Fruit fly (Drosophila melanogaster) whole organism, embryonic: ENCODE results near the gene VhaSFD.

Experiments used
- B-H2 ChIP-seq: fragments of 200-800 bp; sonication (Bioruptor generic); optimal IDR thresholded peaks from 2 replicates; lab custom pipeline; 2018; ENCODE audit warnings: missing biosample characterization, mild to moderate bottlenecking, missing genetic modification characterization
- Bdp1 ChIP-seq: fragments of 200-800 bp; sonication (Bioruptor generic); optimal IDR thresholded peaks from 3 replicates; lab custom pipeline; 2016; ENCODE audit warnings: missing biosample characterization, missing genetic modification characterization
- CG11504 ChIP-seq: fragments of 200-800 bp; sonication (Bioruptor generic); optimal IDR thresholded peaks from 3 replicates; lab custom pipeline; 2019; ENCODE audit warnings: missing biosample characterization, mild to moderate bottlenecking, missing genetic modification characterization, moderate library complexity
- CG11696 ChIP-seq: fragments of 200-800 bp; sonication (Bioruptor generic); IDR thresholded peaks from 2 replicates; pipeline ENCODE4 v1.3.6; 2022; ENCODE audit warnings: missing biosample characterization, missing genetic modification characterization
- CG13296 ChIP-seq: fragments of 200-800 bp; sonication (Bioruptor generic); optimal IDR thresholded peaks from 3 replicates; lab custom pipeline; 2018; ENCODE audit warnings: missing biosample characterization, mild to moderate bottlenecking, missing genetic modification characterization
- CG13894 ChIP-seq: fragments of 200-800 bp; sonication (Bioruptor generic); optimal IDR thresholded peaks from 3 replicates; lab custom pipeline; 2018; ENCODE audit warnings: missing biosample characterization, mild to moderate bottlenecking, missing genetic modification characterization, moderate library complexity
- CG14860 ChIP-seq: fragments of 200-800 bp; sonication (Bioruptor generic); IDR thresholded peaks from 3 replicates; pipeline ENCODE4 v1.3.6; 2022; ENCODE audit warnings: missing biosample characterization, missing genetic modification characterization; ENCODE audit not compliant: partially characterized antibody
- CG1529 ChIP-seq: fragments of 200-800 bp; sonication (Bioruptor generic); optimal IDR thresholded peaks from 3 replicates; lab custom pipeline; 2018; ENCODE audit warnings: missing biosample characterization, missing genetic modification characterization
- CG18619 ChIP-seq: fragments of 200-800 bp; sonication (Bioruptor generic); optimal IDR thresholded peaks from 3 replicates; lab custom pipeline; 2017; ENCODE audit warnings: missing biosample characterization, mild to moderate bottlenecking, missing genetic modification characterization
- CG33213 ChIP-seq: fragments of 200-800 bp; sonication (Bioruptor generic); optimal IDR thresholded peaks from 3 replicates; lab custom pipeline; 2016; ENCODE audit warnings: missing biosample characterization, missing genetic modification characterization
- CG34376 ChIP-seq: fragments of 200-800 bp; sonication (Bioruptor generic); optimal IDR thresholded peaks from 2 replicates; lab custom pipeline; 2018; ENCODE audit warnings: missing biosample characterization, mild to moderate bottlenecking, missing genetic modification characterization
- CG3838 ChIP-seq: fragments of 200-800 bp; sonication (Bioruptor generic); optimal IDR thresholded peaks from 3 replicates; lab custom pipeline; 2016; ENCODE audit warnings: missing biosample characterization, missing genetic modification characterization
- CG42726 ChIP-seq: fragments of 200-800 bp; sonication (Bioruptor generic); IDR thresholded peaks from 2 replicates; pipeline ENCODE4 v1.3.6; 2022; ENCODE audit warnings: missing biosample characterization, missing genetic modification characterization; ENCODE audit not compliant: partially characterized antibody
- CG4282 ChIP-seq: fragments of 200-800 bp; sonication (Bioruptor generic); optimal IDR thresholded peaks from 2 replicates; lab custom pipeline; 2016; ENCODE audit warnings: missing biosample characterization, missing genetic modification characterization
- CG4404 ChIP-seq: fragments of 200-800 bp; sonication (Bioruptor generic); IDR thresholded peaks from 2 replicates; pipeline ENCODE4 v1.3.6; 2022; ENCODE audit warnings: missing biosample characterization, missing genetic modification characterization
- CG4820 ChIP-seq: fragments of 200-800 bp; sonication (Bioruptor generic); optimal IDR thresholded peaks from 3 replicates; lab custom pipeline; 2016; ENCODE audit warnings: missing biosample characterization, missing genetic modification characterization
- CG6654 ChIP-seq: fragments of 200-800 bp; sonication (Bioruptor generic); optimal IDR thresholded peaks from 2 replicates; lab custom pipeline; 2017; ENCODE audit warnings: missing biosample characterization, mild to moderate bottlenecking, missing genetic modification characterization
- CG7271 ChIP-seq: fragments of 200-800 bp; sonication (Bioruptor generic); optimal IDR thresholded peaks from 2 replicates; lab custom pipeline; 2018; ENCODE audit warnings: missing biosample characterization, mild to moderate bottlenecking, missing genetic modification characterization, moderate library complexity
- CG9609 ChIP-seq: fragments of 200-800 bp; sonication (Bioruptor generic); optimal IDR thresholded peaks from 3 replicates; lab custom pipeline; 2016; ENCODE audit warnings: missing biosample characterization, missing genetic modification characterization
- CHES-1-like ChIP-seq: fragments of 200-800 bp; sonication (Bioruptor generic); optimal IDR thresholded peaks from 2 replicates; lab custom pipeline; 2016; ENCODE audit warnings: missing biosample characterization, missing genetic modification characterization
- Dbx ChIP-seq: fragments of 200-800 bp; sonication (Bioruptor generic); IDR thresholded peaks from 3 replicates; pipeline ENCODE4 v1.3.6; 2022; ENCODE audit warnings: missing biosample characterization, missing genetic modification characterization
- Doc3 ChIP-seq: fragments of 200-800 bp; sonication (Bioruptor generic); IDR thresholded peaks from 3 replicates; pipeline ENCODE4 v1.3.6; 2022; ENCODE audit warnings: missing biosample characterization, missing genetic modification characterization; ENCODE audit not compliant: partially characterized antibody
- E2f1 ChIP-seq: fragments of 200-800 bp; sonication (Bioruptor generic); IDR thresholded peaks from 2 replicates; pipeline ENCODE4 v1.3.6; 2022; ENCODE audit warnings: missing biosample characterization, missing genetic modification characterization
- ERR ChIP-seq: fragments of 200-800 bp; sonication (Bioruptor generic); optimal IDR thresholded peaks from 2 replicates; lab custom pipeline; 2016; ENCODE audit warnings: missing biosample characterization, missing genetic modification characterization
- Ets65A ChIP-seq: fragments of 200-800 bp; sonication (Bioruptor generic); peaks from one replicate; lab custom pipeline; 2016; ENCODE audit warnings: missing biosample characterization, missing genetic modification characterization
- MTF-1 ChIP-seq: fragments of 200-800 bp; sonication (Bioruptor generic); optimal IDR thresholded peaks from 2 replicates; lab custom pipeline; 2018; ENCODE audit warnings: missing biosample characterization, mild to moderate bottlenecking, missing genetic modification characterization, borderline replicate concordance
- Meics ChIP-seq: fragments of 200-800 bp; sonication (Bioruptor generic); optimal IDR thresholded peaks from 2 replicates; lab custom pipeline; 2017; ENCODE audit warnings: missing biosample characterization, mild to moderate bottlenecking, missing genetic modification characterization
- Sry-β ChIP-seq: fragments of 200-800 bp; sonication (Bioruptor generic); optimal IDR thresholded peaks from 2 replicates; lab custom pipeline; 2018; ENCODE audit warnings: missing biosample characterization, mild to moderate bottlenecking, missing genetic modification characterization, moderate library complexity
- Sry-δ ChIP-seq: fragments of 200-800 bp; sonication (Bioruptor generic); optimal IDR thresholded peaks from 2 replicates; lab custom pipeline; 2016; ENCODE audit warnings: missing biosample characterization, missing genetic modification characterization
- Usf ChIP-seq: fragments of 200-800 bp; sonication (Bioruptor generic); optimal IDR thresholded peaks from 2 replicates; lab custom pipeline; 2017; ENCODE audit warnings: missing genotype, missing biosample characterization, missing genetic modification characterization
- ato ChIP-seq: fragments of 200-800 bp; sonication (Bioruptor generic); IDR thresholded peaks from 2 replicates; pipeline ENCODE4 v1.3.6; 2022; ENCODE audit warnings: missing biosample characterization, missing genetic modification characterization; ENCODE audit not compliant: partially characterized antibody
- bcd ChIP-seq: fragments of 200-800 bp; sonication (Bioruptor generic); optimal IDR thresholded peaks from 2 replicates; lab custom pipeline; 2017; ENCODE audit warnings: missing biosample characterization, mild to moderate bottlenecking, missing genetic modification characterization
- bsh ChIP-seq, 2 experiments: fragments of 200-800 bp; sonication (Bioruptor generic); optimal IDR thresholded peaks; 2 replicates each; lab custom pipeline; 2017 to 2018; ENCODE audit warnings: mild to moderate bottlenecking in 2 of 2, missing biosample characterization in 2 of 2, missing genetic modification characterization in 2 of 2, moderate library complexity in 1 of 2
- chn ChIP-seq: fragments of 200-800 bp; sonication (Bioruptor generic); optimal IDR thresholded peaks from 2 replicates; lab custom pipeline; 2016; ENCODE audit warnings: missing biosample characterization, missing genetic modification characterization
- fd102C ChIP-seq: fragments of 200-800 bp; sonication (Bioruptor generic); optimal IDR thresholded peaks from 2 replicates; lab custom pipeline; 2018; ENCODE audit warnings: missing biosample characterization, mild to moderate bottlenecking, missing genetic modification characterization, moderate library complexity
- fd64A ChIP-seq: fragments of 200-800 bp; sonication (Bioruptor generic); optimal IDR thresholded peaks from 3 replicates; lab custom pipeline; 2018; ENCODE audit warnings: missing biosample characterization, mild to moderate bottlenecking, missing genetic modification characterization
- ftz-f1 ChIP-seq: fragments of 200-800 bp; sonication (Bioruptor generic); optimal IDR thresholded peaks from 2 replicates; lab custom pipeline; 2016; ENCODE audit warnings: missing biosample characterization, missing genetic modification characterization
- gcm2 ChIP-seq: fragments of 200-800 bp; sonication (Bioruptor generic); optimal IDR thresholded peaks from 2 replicates; lab custom pipeline; 2016; ENCODE audit warnings: missing biosample characterization, missing genetic modification characterization
- grn ChIP-seq: fragments of 200-800 bp; sonication (Bioruptor generic); optimal IDR thresholded peaks from 3 replicates; lab custom pipeline; 2017; ENCODE audit warnings: missing biosample characterization, missing genetic modification characterization
- ken ChIP-seq: fragments of 200-800 bp; sonication (Bioruptor generic); IDR thresholded peaks from 3 replicates; pipeline ENCODE4 v1.3.6; 2022; ENCODE audit warnings: missing biosample characterization, missing genetic modification characterization
- nom ChIP-seq: fragments of 200-800 bp; sonication (Bioruptor generic); optimal IDR thresholded peaks from 2 replicates; lab custom pipeline; 2017; ENCODE audit warnings: missing biosample characterization, missing genetic modification characterization, mild to moderate bottlenecking, moderate library complexity, missing genetic modification reagents
- pan ChIP-seq, 4 experiments: fragments of >200 bp in 3 of 4; fragments of 200-800 bp in 1 of 4; sonication (Bioruptor generic) in 1 of 4; optimal IDR thresholded peaks in 3 of 4; IDR thresholded peaks in 1 of 4; 2 replicates each; pipeline versions ENCODE4 v1.3.6 to Lab custom; 2017 to 2022; ENCODE audit warnings: missing biosample characterization in 2 of 4, missing genetic modification characterization in 2 of 4, mixed read lengths in 1 of 4
- pnt ChIP-seq: fragments of 200-800 bp; sonication (Bioruptor generic); optimal IDR thresholded peaks from 3 replicates; lab custom pipeline; 2016; ENCODE audit warnings: missing biosample characterization, missing genetic modification characterization
- scrt ChIP-seq: fragments of 200-800 bp; sonication (Bioruptor generic); optimal IDR thresholded peaks from 2 replicates; lab custom pipeline; 2018; ENCODE audit warnings: missing biosample characterization, mild to moderate bottlenecking, missing genetic modification characterization, moderate library complexity
- sens-2 ChIP-seq: fragments of 200-800 bp; sonication (Bioruptor generic); IDR thresholded peaks from 2 replicates; pipeline ENCODE4 v1.3.6; 2022; ENCODE audit warnings: missing biosample characterization, missing genetic modification characterization
- twi ChIP-seq: fragments of 200-800 bp; optimal IDR thresholded peaks from 2 replicates; lab custom pipeline; 2019; ENCODE audit warnings: missing biosample characterization, mild to moderate bottlenecking, missing genetic modification characterization, moderate library complexity
- unpg ChIP-seq: fragments of 200-800 bp; sonication (Bioruptor generic); optimal IDR thresholded peaks from 3 replicates; lab custom pipeline; 2018; ENCODE audit warnings: missing biosample characterization, mild to moderate bottlenecking, missing genetic modification characterization, moderate library complexity
- zen2 ChIP-seq: fragments of 200-800 bp; sonication (Bioruptor generic); IDR thresholded peaks from 3 replicates; pipeline ENCODE4 v1.3.6; 2022; ENCODE audit warnings: missing biosample characterization, missing genetic modification characterization; ENCODE audit not compliant: partially characterized antibody

Gene VhaSFD

dm6 chr2L:16684908-16685611 lies 42.6 kb downstream of the VhaSFD start (continued):
- TF ChIP-seq grn (GFP tag; lab: Kevin White, UChicago): no peak
- TF ChIP-seq B-H2 (GFP tag; lab: Kevin White, UChicago): peak; percentile 31
- TF ChIP-seq fd102C: no peak
- TF ChIP-seq ERR (GFP tag; lab: Kevin White, UChicago): no peak
- peak; percentile 45 for TF ChIP-seq E2f1 (GFP tag; lab: Robert Waterston, UW)
- peak; percentile 15 for TF ChIP-seq scrt
- TF ChIP-seq Ets65A (GFP tag; lab: Kevin White, UChicago): no peak
- TF ChIP-seq bcd (GFP tag; lab: Kevin White, UChicago): peak; percentile 52
- peak; percentile 69 for TF ChIP-seq Meics (GFP tag; lab: Kevin White, UChicago)
- no peak for TF ChIP-seq Dbx
- no peak for TF ChIP-seq Sry-δ (GFP tag; lab: Kevin White, UChicago)
- peak; percentile 84 for TF ChIP-seq CG11504 (tag; lab: Kevin White, UChicago)
- TF ChIP-seq CG1529: no peak
- TF ChIP-seq CG14860 (GFP tag; lab: Robert Waterston, UW): no peak
- TF ChIP-seq MTF-1: peak; percentile 4
- TF ChIP-seq CG13296 (GFP tag; lab: Kevin White, UChicago): peak; percentile 68
- no peak for TF ChIP-seq fd64A (GFP tag; lab: Kevin White, UChicago)
- TF ChIP-seq CG18619 (GFP tag; lab: Kevin White, UChicago): peak; percentile 60
- no peak for TF ChIP-seq zen2 (GFP tag; lab: Robert Waterston, UW)
- no peak for TF ChIP-seq CG4404 (GFP tag; lab: Robert Waterston, UW)
- no peak for TF ChIP-seq ken
- no peak for TF ChIP-seq CG9609 (GFP tag; lab: Kevin White, UChicago)
- peak; percentile 41 for TF ChIP-seq CG34376 (GFP tag; lab: Kevin White, UChicago)
- no peak for TF ChIP-seq pan (optimal IDR thresholded peaks at IDR 0.05; lab: Kevin White, UChicago)
- no peak for TF ChIP-seq pan (GFP tag; optimal IDR thresholded peaks at IDR 0.05 in 1 of 2, IDR thresholded peaks at IDR 0.05 in 1 of 2)
- peak; percentile 61 for TF ChIP-seq bsh (GFP tag; optimal IDR thresholded peaks at IDR 0.05; lab: Kevin White, UChicago)
- no peak for TF ChIP-seq CG11696
- no peak for TF ChIP-seq Bdp1 (GFP tag; lab: Kevin White, UChicago)
- no peak for TF ChIP-seq Doc3 (GFP tag; lab: Robert Waterston, UW)
- TF ChIP-seq Sry-β (GFP tag; lab: Kevin White, UChicago): no peak
- TF ChIP-seq CG4282 (GFP tag; lab: Kevin White, UChicago): no peak
- TF ChIP-seq Usf (GFP tag; lab: Kevin White, UChicago): no peak
- TF ChIP-seq unpg (GFP tag; lab: Kevin White, UChicago): peak; percentile 63
- TF ChIP-seq CG33213 (GFP tag; lab: Kevin White, UChicago): no peak
- TF ChIP-seq chn (GFP tag; lab: Kevin White, UChicago): no peak
- no peak for TF ChIP-seq CHES-1-like
- TF ChIP-seq sens-2 (GFP tag; lab: Robert Waterston, UW): no peak
- no peak for TF ChIP-seq CG7271
- TF ChIP-seq gcm2 (GFP tag; lab: Kevin White, UChicago): no peak
- TF ChIP-seq twi (tag; lab: Kevin White, UChicago): peak; percentile 15
- no peak for TF ChIP-seq CG3838 (GFP tag; lab: Kevin White, UChicago)
- TF ChIP-seq pnt: no peak
- peak; percentile 7 for TF ChIP-seq CG6654
- TF ChIP-seq CG42726 (GFP tag; lab: Robert Waterston, UW): no peak
- TF ChIP-seq nom (GFP tag; lab: Kevin White, UChicago): peak; percentile 36
- no peak for TF ChIP-seq CG4820 (GFP tag; lab: Kevin White, UChicago)
- TF ChIP-seq CG13894 (tag; lab: Kevin White, UChicago): peak; percentile 14
- no peak for TF ChIP-seq ftz-f1 (GFP tag; lab: Kevin White, UChicago)
- TF ChIP-seq ato (GFP tag; lab: Robert Waterston, UW): no peak
